Fruit fly (Drosophila melanogaster) whole organism, embryonic: ENCODE results near the gene Dis3l2.

Source experiments
- Bgb ChIP-seq: fragments of 200-800 bp; sonication (Bioruptor generic); IDR thresholded peaks from 2 replicates; pipeline ENCODE4 v1.3.6; 2022; ENCODE audit warnings: missing biosample characterization, missing genetic modification characterization; ENCODE audit not compliant: partially characterized antibody
- Blimp-1 ChIP-seq: fragments of 200-800 bp; sonication (Bioruptor generic); optimal IDR thresholded peaks from 3 replicates; lab custom pipeline; 2018; ENCODE audit warnings: missing biosample characterization, missing genetic modification characterization, mild to moderate bottlenecking, moderate library complexity, missing genetic modification reagents
- BtbVII ChIP-seq: fragments of 200-800 bp; sonication (Bioruptor generic); optimal IDR thresholded peaks from 3 replicates; lab custom pipeline; 2017; ENCODE audit warnings: missing biosample characterization, mild to moderate bottlenecking, missing genetic modification characterization
- CG10209 ChIP-seq: fragments of 200-800 bp; sonication (Bioruptor generic); optimal IDR thresholded peaks from 3 replicates; lab custom pipeline; 2017; ENCODE audit warnings: missing biosample characterization, mild to moderate bottlenecking, missing genetic modification characterization, missing genetic modification reagents
- CG10431 ChIP-seq: fragments of 200-800 bp; sonication (Bioruptor generic); optimal IDR thresholded peaks from 3 replicates; lab custom pipeline; 2018; ENCODE audit warnings: missing biosample characterization, mild to moderate bottlenecking, missing genetic modification characterization
- CG10654 ChIP-seq: fragments of 200-800 bp; sonication (Bioruptor generic); optimal IDR thresholded peaks from 2 replicates; lab custom pipeline; 2016; ENCODE audit warnings: missing biosample characterization, missing genetic modification characterization
- CG10979 ChIP-seq: fragments of 200-800 bp; sonication (Bioruptor generic); optimal IDR thresholded peaks from 2 replicates; lab custom pipeline; 2018; ENCODE audit warnings: missing biosample characterization, mild to moderate bottlenecking, missing genetic modification characterization, moderate library complexity
- CG11093 ChIP-seq: fragments of 200-800 bp; sonication (Bioruptor generic); IDR thresholded peaks from 3 replicates; pipeline ENCODE4 v1.3.6; 2022; ENCODE audit warnings: missing biosample characterization, missing genetic modification characterization
- CG11247 ChIP-seq: fragments of 200-800 bp; sonication (Bioruptor generic); IDR thresholded peaks from 2 replicates; pipeline ENCODE4 v1.3.6; 2022; ENCODE audit warnings: missing biosample characterization, missing genetic modification characterization
- CG12769 ChIP-seq: fragments of 200-800 bp; sonication (Bioruptor generic); optimal IDR thresholded peaks from 2 replicates; lab custom pipeline; 2019; ENCODE audit warnings: missing biosample characterization, mild to moderate bottlenecking, missing genetic modification characterization, moderate library complexity
- CG13123 ChIP-seq: fragments of 200-800 bp; sonication (Bioruptor generic); optimal IDR thresholded peaks from 2 replicates; lab custom pipeline; 2016; ENCODE audit warnings: missing biosample characterization, missing genetic modification characterization
- CG13296 ChIP-seq: fragments of 200-800 bp; sonication (Bioruptor generic); optimal IDR thresholded peaks from 3 replicates; lab custom pipeline; 2018; ENCODE audit warnings: missing biosample characterization, mild to moderate bottlenecking, missing genetic modification characterization
- CG14667 ChIP-seq: fragments of 200-800 bp; sonication (Bioruptor generic); IDR thresholded peaks from 2 replicates; pipeline ENCODE4 v1.3.6; 2022; ENCODE audit warnings: missing biosample characterization, missing genetic modification characterization
- CG14710 ChIP-seq: fragments of 200-800 bp; sonication (Bioruptor generic); optimal IDR thresholded peaks from 3 replicates; lab custom pipeline; 2019; ENCODE audit warnings: missing biosample characterization, mild to moderate bottlenecking, missing genetic modification characterization, moderate library complexity
- CG17328 ChIP-seq: fragments of 200-800 bp; sonication (Bioruptor generic); IDR thresholded peaks from 2 replicates; pipeline ENCODE4 v1.3.6; 2022; ENCODE audit warnings: missing biosample characterization, missing genetic modification characterization
- CG17359 ChIP-seq: fragments of 200-800 bp; sonication (Bioruptor generic); optimal IDR thresholded peaks from 3 replicates; lab custom pipeline; 2018; ENCODE audit warnings: missing biosample characterization, mild to moderate bottlenecking, missing genetic modification characterization, moderate library complexity
- CG17612 ChIP-seq: fragments of 200-800 bp; sonication (Bioruptor generic); IDR thresholded peaks from 2 replicates; pipeline ENCODE4 v1.3.6; 2022; ENCODE audit warnings: missing biosample characterization, missing genetic modification characterization
- CG18599 ChIP-seq: fragments of 200-800 bp; sonication (Bioruptor generic); optimal IDR thresholded peaks from 3 replicates; lab custom pipeline; 2017; ENCODE audit warnings: missing biosample characterization, missing genetic modification characterization, mild to moderate bottlenecking, moderate library complexity, missing genetic modification reagents
- CG18764 ChIP-seq: fragments of 200-800 bp; sonication (Bioruptor generic); optimal IDR thresholded peaks from 3 replicates; lab custom pipeline; 2016; ENCODE audit warnings: missing biosample characterization, missing genetic modification characterization
- CG2678 ChIP-seq: fragments of 200-800 bp; sonication (Bioruptor generic); optimal IDR thresholded peaks from 3 replicates; lab custom pipeline; 2019; ENCODE audit warnings: missing biosample characterization, mild to moderate bottlenecking, missing genetic modification characterization, moderate library complexity
- CG2712 ChIP-seq: fragments of 200-800 bp; optimal IDR thresholded peaks from 3 replicates; lab custom pipeline; 2019; ENCODE audit warnings: missing biosample characterization, mild to moderate bottlenecking, missing genetic modification characterization, moderate library complexity
- CG7839 ChIP-seq: fragments of 200-800 bp; sonication (Bioruptor generic); optimal IDR thresholded peaks from 3 replicates; lab custom pipeline; 2018; ENCODE audit warnings: missing biosample characterization, mild to moderate bottlenecking, missing genetic modification characterization, moderate library complexity
- CTCF ChIP-seq: fragments of 200-800 bp; sonication (Bioruptor generic); optimal IDR thresholded peaks from 2 replicates; lab custom pipeline; 2017; ENCODE audit warnings: missing biosample characterization, mild to moderate bottlenecking, missing genetic modification characterization, moderate library complexity
- Dp ChIP-seq: fragments of 200-800 bp; sonication (Bioruptor generic); optimal IDR thresholded peaks from 2 replicates; lab custom pipeline; 2018; ENCODE audit warnings: missing biosample characterization, mild to moderate bottlenecking, missing genetic modification characterization, moderate library complexity
- HmgD ChIP-seq: fragments of 200-800 bp; sonication (Bioruptor generic); optimal IDR thresholded peaks from 3 replicates; lab custom pipeline; 2016; ENCODE audit warnings: missing biosample characterization, missing genetic modification characterization
- Hsf ChIP-seq: fragments of 200-800 bp; sonication (Bioruptor generic); optimal IDR thresholded peaks from 3 replicates; lab custom pipeline; 2016; ENCODE audit warnings: missing biosample characterization, missing genetic modification characterization
- Lpt ChIP-seq: fragments of >200 bp; optimal IDR thresholded peaks from 2 replicates; lab custom pipeline; 2018; ENCODE audit warnings: missing biosample characterization, missing genetic modification characterization
- MESR4 ChIP-seq: fragments of 200-800 bp; sonication (Bioruptor generic); optimal IDR thresholded peaks from 2 replicates; lab custom pipeline; 2018; ENCODE audit warnings: missing biosample characterization, mild to moderate bottlenecking, missing genetic modification characterization, moderate library complexity
- Med ChIP-seq: fragments of 200-800 bp; sonication (Bioruptor generic); peaks from one replicate; lab custom pipeline; 2016; ENCODE audit warnings: missing biosample characterization, missing genetic modification characterization, mild to moderate bottlenecking, inconsistent platforms, moderate library complexity
- Oli ChIP-seq: fragments of 200-800 bp; sonication (Bioruptor generic); optimal IDR thresholded peaks from 2 replicates; lab custom pipeline; 2018; ENCODE audit warnings: missing biosample characterization, mild to moderate bottlenecking, missing genetic modification characterization, moderate library complexity
- Sox102F ChIP-seq: fragments of 200-800 bp; sonication (Bioruptor generic); optimal IDR thresholded peaks from 2 replicates; lab custom pipeline; 2018; ENCODE audit warnings: missing biosample characterization, mild to moderate bottlenecking, missing genetic modification characterization, moderate library complexity
- Ssrp ChIP-seq: fragments of 200-800 bp; sonication (Bioruptor generic); optimal IDR thresholded peaks from 2 replicates; lab custom pipeline; 2018; ENCODE audit warnings: missing biosample characterization, mild to moderate bottlenecking, missing genetic modification characterization, moderate library complexity
- amos ChIP-seq: fragments of 200-800 bp; sonication (Bioruptor generic); IDR thresholded peaks from 2 replicates; pipeline ENCODE4 v1.3.6; 2022; ENCODE audit warnings: missing biosample characterization, missing genetic modification characterization; ENCODE audit not compliant: partially characterized antibody
- az2 ChIP-seq: fragments of 200-800 bp; sonication (Bioruptor generic); optimal IDR thresholded peaks from 3 replicates; lab custom pipeline; 2016; ENCODE audit warnings: missing biosample characterization, missing genetic modification characterization
- croc ChIP-seq: fragments of 200-800 bp; sonication (Bioruptor generic); conservative IDR thresholded peaks from 3 replicates; pipeline ENCODE4 v1.3.6; 2022; ENCODE audit warnings: missing biosample characterization, missing genetic modification characterization
- dm ChIP-seq: fragments of 200-800 bp; sonication (Bioruptor generic); optimal IDR thresholded peaks from 3 replicates; lab custom pipeline; 2016; ENCODE audit warnings: missing biosample characterization, missing genetic modification characterization
- dmrt99B ChIP-seq: fragments of 200-800 bp; sonication (Bioruptor generic); optimal IDR thresholded peaks from 2 replicates; lab custom pipeline; 2018; ENCODE audit warnings: missing biosample characterization, mild to moderate bottlenecking, missing genetic modification characterization, moderate library complexity
- fu2 ChIP-seq: fragments of 200-800 bp; sonication (Bioruptor generic); optimal IDR thresholded peaks from 2 replicates; lab custom pipeline; 2016; ENCODE audit warnings: missing biosample characterization, missing genetic modification characterization
- gem ChIP-seq: fragments of 200-800 bp; sonication (Bioruptor generic); optimal IDR thresholded peaks from 2 replicates; lab custom pipeline; 2019; ENCODE audit warnings: missing biosample characterization, mild to moderate bottlenecking, missing genetic modification characterization, moderate library complexity
- onecut ChIP-seq: fragments of 200-800 bp; sonication (Bioruptor generic); IDR thresholded peaks from 2 replicates; pipeline ENCODE4 v1.3.6; 2022; ENCODE audit warnings: missing biosample characterization, missing genetic modification characterization
- sens ChIP-seq: fragments of 200-800 bp; sonication (Bioruptor generic); peaks from one replicate; lab custom pipeline; 2016; ENCODE audit warnings: missing biosample characterization, missing genetic modification characterization
- seq ChIP-seq: fragments of 200-800 bp; sonication (Bioruptor generic); IDR thresholded peaks from 2 replicates; pipeline ENCODE4 v1.3.6; 2022; ENCODE audit warnings: missing biosample characterization, missing genetic modification characterization
- stc ChIP-seq: fragments of 200-800 bp; sonication (Bioruptor generic); IDR thresholded peaks from 2 replicates; pipeline ENCODE4 v1.3.6; 2022; ENCODE audit warnings: missing biosample characterization, missing genetic modification characterization
- sug ChIP-seq: fragments of 200-800 bp; optimal IDR thresholded peaks from 2 replicates; lab custom pipeline; 2019; ENCODE audit warnings: missing biosample characterization, mild to moderate bottlenecking, missing genetic modification characterization, moderate library complexity
- tin ChIP-seq: fragments of 200-800 bp; sonication (Bioruptor generic); optimal IDR thresholded peaks from 3 replicates; lab custom pipeline; 2016; ENCODE audit warnings: missing biosample characterization, missing genetic modification characterization
- tx ChIP-seq: fragments of 200-800 bp; sonication (Bioruptor generic); optimal IDR thresholded peaks from 2 replicates; lab custom pipeline; 2016; ENCODE audit warnings: missing biosample characterization, missing genetic modification characterization
- usp ChIP-seq: fragments of >200 bp; optimal IDR thresholded peaks from 2 replicates; lab custom pipeline; 2017; ENCODE audit warnings: missing biosample characterization, missing genetic modification characterization
- zf30C ChIP-seq: fragments of 200-800 bp; sonication (Bioruptor generic); optimal IDR thresholded peaks from 3 replicates; lab custom pipeline; 2018; ENCODE audit warnings: missing biosample characterization, mild to moderate bottlenecking, missing genetic modification characterization

Dis3l2 gene

dm6 chr3L:212520-212919 is at the start of gene Dis3l2, which contains the start of gene thoc7 (continued):
- TF ChIP-seq MESR4 (GFP tag; lab: Kevin White, UChicago) (peak; percentile 80), CTCF (GFP tag; lab: Kevin White, UChicago) (no peak)
- TF ChIP-seq, all 482 proteins: peak for 27

dm6 chr3L:165981-166788 is 46.3 kb upstream of the Dis3l2 start:
- TF ChIP-seq HmgD (GFP tag; lab: Kevin White, UChicago) (no peak), croc (GFP tag; lab: Robert Waterston, UW) (no peak), CG13123 (GFP tag; lab: Kevin White, UChicago) (no peak), CG18764 (GFP tag; lab: Kevin White, UChicago) (peak; percentile 14), CG17328 (GFP tag; lab: Robert Waterston, UW) (peak; percentile 49), Hsf (no peak), dmrt99B (tag; lab: Kevin White, UChicago) (peak; percentile 48), CG2712 (tag; lab: Kevin White, UChicago) (peak; percentile 52), amos (GFP tag; lab: Robert Waterston, UW) (0 out of 2 replicates have a peak, but pooled peaks have one; percentile 20), az2 (no peak), tin (GFP tag; lab: Kevin White, UChicago) (peak; percentile 17), CG17612 (no peak), Bgb (GFP tag; lab: Robert Waterston, UW) (no peak), tx (GFP tag; lab: Kevin White, UChicago) (no peak), zf30C (GFP tag; lab: Kevin White, UChicago) (peak; percentile 76), Med (GFP tag; lab: Kevin White, UChicago) (peak; percentile 60), CG10209 (no peak), stc (GFP tag; lab: Robert Waterston, UW) (0 out of 2 replicates have a peak, but pooled peaks have one; percentile 22), CG14667 (no peak), dm (no peak), CG14710 (tag; lab: Kevin White, UChicago) (peak; percentile 2), seq (GFP tag; lab: Robert Waterston, UW) (no peak), Oli (tag; lab: Kevin White, UChicago) (peak; percentile 5), CG12769 (tag; lab: Kevin White, UChicago) (no peak), Lpt (no peak), CG7839 (peak; percentile 25), fu2 (GFP tag; lab: Kevin White, UChicago) (peak; percentile 11), CG10431 (GFP tag; lab: Kevin White, UChicago) (no peak), CG11247 (GFP tag; lab: Robert Waterston, UW) (no peak), CG13296 (GFP tag; lab: Kevin White, UChicago) (no peak), CG2678 (tag; lab: Kevin White, UChicago) (peak; percentile 36), CG17359 (peak; percentile 3), sug (tag; lab: Kevin White, UChicago) (no peak), BtbVII (GFP tag; lab: Kevin White, UChicago) (no peak), Ssrp (tag; lab: Kevin White, UChicago) (no peak), CG10979 (tag; lab: Kevin White, UChicago) (peak; percentile 60), CG11093 (GFP tag; lab: Robert Waterston, UW) (no peak), CG10654 (peak; percentile 1), sens (GFP tag; lab: Kevin White, UChicago) (peak; percentile 61), Sox102F (GFP tag; lab: Kevin White, UChicago) (peak; percentile 3), gem (tag; lab: Kevin White, UChicago) (peak; percentile 52), onecut (GFP tag; lab: Robert Waterston, UW) (0 out of 2 replicates have a peak, but pooled peaks have one; percentile 33), CG18599 (GFP tag; lab: Kevin White, UChicago) (peak; percentile 50), Blimp-1 (GFP tag; lab: Kevin White, UChicago) (peak; percentile 51), Dp (GFP tag; lab: Kevin White, UChicago) (no peak), usp (GFP tag; lab: Kevin White, UChicago) (no peak)
